Fruit fly (Drosophila melanogaster): Measurements from ENCODE around the gene Gart.
A peak's percentile ranks its signal among the peaks of the same experiment; 100 is the strongest.

DNA sequence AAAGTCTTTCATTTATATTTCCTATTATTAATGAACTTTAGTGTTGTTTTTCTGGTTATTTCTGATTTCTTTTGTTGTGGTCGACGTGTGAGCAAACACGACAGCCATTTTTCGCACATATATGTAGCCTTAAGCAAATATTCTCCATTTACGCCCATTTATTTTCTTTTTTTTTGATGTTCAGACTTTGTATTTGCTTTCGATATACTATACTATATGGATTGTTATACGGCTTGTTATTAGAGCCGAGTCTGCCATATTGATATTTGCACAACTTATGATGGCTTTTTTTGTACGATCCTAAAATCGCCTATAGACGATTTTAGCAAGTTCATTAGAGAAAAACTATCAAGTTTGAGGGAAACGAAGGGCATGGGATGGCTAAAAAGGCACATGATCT lies 24.0 kb upstream of the Gart start:
- TF ChIP-seq HLH106 (tag; optimal IDR thresholded peaks at IDR 0.05) (no peak), br (GFP tag; optimal IDR thresholded peaks at IDR 0.05) (no peak), psq (GFP tag; optimal IDR thresholded peaks at IDR 0.05) (no peak), rgr (GFP tag; optimal IDR thresholded peaks at IDR 0.05) (no peak), Hr83 (GFP tag; optimal IDR thresholded peaks at IDR 0.05; ENCODE audit: poor library complexity, severe bottlenecking) (no peak), sv (GFP tag; optimal IDR thresholded peaks at IDR 0.05) (no peak), Mio (GFP tag; optimal IDR thresholded peaks at IDR 0.05) (no peak), GATAd (GFP tag; optimal IDR thresholded peaks at IDR 0.05) (no peak), h (GFP tag; optimal IDR thresholded peaks at IDR 0.05) (no peak), OdsH (GFP tag; optimal IDR thresholded peaks at IDR 0.05) (peak; percentile 17), Abd-B (GFP tag; optimal IDR thresholded peaks at IDR 0.05) (no peak), CG9705 (GFP tag; optimal IDR thresholded peaks at IDR 0.05) (no peak), dmrt93B (GFP tag; optimal IDR thresholded peaks at IDR 0.05) (no peak), Hr78 (GFP tag; optimal IDR thresholded peaks at IDR 0.05) (no peak)
